Fruit fly (Drosophila melanogaster) whole organism, embryonic: ENCODE data around the gene Ppt2.

Source experiments
- CG10654 ChIP-seq: fragments of 200-800 bp; sonication (Bioruptor generic); optimal IDR thresholded peaks from 2 replicates; lab custom pipeline; 2016; ENCODE audit warnings: missing biosample characterization, missing genetic modification characterization
- CG11723 ChIP-seq: fragments of 200-800 bp; sonication (Bioruptor generic); optimal IDR thresholded peaks from 2 replicates; lab custom pipeline; 2017; ENCODE audit warnings: missing biosample characterization, mild to moderate bottlenecking, missing genetic modification characterization
- CG12942 ChIP-seq: fragments of 200-800 bp; sonication (Bioruptor generic); optimal IDR thresholded peaks from 3 replicates; lab custom pipeline; 2016; ENCODE audit warnings: missing biosample characterization, missing genetic modification characterization
- CG13123 ChIP-seq: fragments of 200-800 bp; sonication (Bioruptor generic); optimal IDR thresholded peaks from 2 replicates; lab custom pipeline; 2016; ENCODE audit warnings: missing biosample characterization, missing genetic modification characterization
- CG13296 ChIP-seq: fragments of 200-800 bp; sonication (Bioruptor generic); optimal IDR thresholded peaks from 3 replicates; lab custom pipeline; 2018; ENCODE audit warnings: missing biosample characterization, mild to moderate bottlenecking, missing genetic modification characterization
- CG14014 ChIP-seq: fragments of 200-800 bp; sonication (Bioruptor generic); IDR thresholded peaks from 2 replicates; pipeline ENCODE4 v1.3.6; 2022; ENCODE audit warnings: missing biosample characterization, missing genetic modification characterization
- CG14965 ChIP-seq: fragments of 200-800 bp; sonication (Bioruptor generic); optimal IDR thresholded peaks from 2 replicates; lab custom pipeline; 2016; ENCODE audit warnings: missing biosample characterization, missing genetic modification characterization, borderline replicate concordance
- CG1603 ChIP-seq: fragments of 200-800 bp; sonication (Bioruptor generic); optimal IDR thresholded peaks from 2 replicates; lab custom pipeline; 2019; ENCODE audit warnings: missing biosample characterization, mild to moderate bottlenecking, missing genetic modification characterization, moderate library complexity
- CG18011 ChIP-seq: fragments of 200-800 bp; sonication (Bioruptor generic); optimal IDR thresholded peaks from 2 replicates; lab custom pipeline; 2017; ENCODE audit warnings: missing biosample characterization, missing genetic modification characterization, mild to moderate bottlenecking, moderate library complexity, missing genotype
- CG30403 ChIP-seq: fragments of 200-800 bp; sonication (Bioruptor generic); optimal IDR thresholded peaks from 3 replicates; lab custom pipeline; 2016; ENCODE audit warnings: missing biosample characterization, missing genetic modification characterization
- CG3065 ChIP-seq: fragments of 200-800 bp; sonication (Bioruptor generic); optimal IDR thresholded peaks from 2 replicates; lab custom pipeline; 2016; ENCODE audit warnings: missing biosample characterization, missing genetic modification characterization
- CG42726 ChIP-seq: fragments of 200-800 bp; sonication (Bioruptor generic); IDR thresholded peaks from 2 replicates; pipeline ENCODE4 v1.3.6; 2022; ENCODE audit warnings: missing biosample characterization, missing genetic modification characterization; ENCODE audit not compliant: partially characterized antibody
- CG4424 ChIP-seq: fragments of 200-800 bp; sonication (Bioruptor generic); optimal IDR thresholded peaks from 3 replicates; lab custom pipeline; 2016; ENCODE audit warnings: missing biosample characterization, missing genetic modification characterization
- CG4854 ChIP-seq: fragments of 200-800 bp; sonication (Bioruptor generic); optimal IDR thresholded peaks from 2 replicates; lab custom pipeline; 2016; ENCODE audit warnings: missing biosample characterization, missing genetic modification characterization, inconsistent platforms
- CG6254 ChIP-seq: fragments of 200-800 bp; sonication (Bioruptor generic); optimal IDR thresholded peaks from 3 replicates; lab custom pipeline; 2017; ENCODE audit warnings: mild to moderate bottlenecking, missing biosample characterization, missing genetic modification reagents, missing genetic modification characterization
- CG6683 ChIP-seq: fragments of 200-800 bp; sonication (Bioruptor generic); optimal IDR thresholded peaks from 2 replicates; lab custom pipeline; 2017; ENCODE audit warnings: missing biosample characterization, mild to moderate bottlenecking, missing genetic modification characterization, missing genetic modification reagents
- CG7556 ChIP-seq: fragments of 200-800 bp; sonication (Bioruptor generic); optimal IDR thresholded peaks from 2 replicates; lab custom pipeline; 2017; ENCODE audit warnings: missing biosample characterization, mild to moderate bottlenecking, missing genetic modification characterization
- CG7839 ChIP-seq: fragments of 200-800 bp; sonication (Bioruptor generic); optimal IDR thresholded peaks from 3 replicates; lab custom pipeline; 2018; ENCODE audit warnings: missing biosample characterization, mild to moderate bottlenecking, missing genetic modification characterization, moderate library complexity
- CG7987 ChIP-seq: fragments of 200-800 bp; sonication (Bioruptor generic); optimal IDR thresholded peaks from 2 replicates; lab custom pipeline; 2018; ENCODE audit warnings: missing biosample characterization, mild to moderate bottlenecking, missing genetic modification characterization, moderate library complexity
- CG8089 ChIP-seq: fragments of 200-800 bp; sonication (Bioruptor generic); optimal IDR thresholded peaks from 3 replicates; lab custom pipeline; 2016; ENCODE audit warnings: missing biosample characterization, missing genetic modification characterization
- CG9876 ChIP-seq: fragments of 200-800 bp; sonication (Bioruptor generic); optimal IDR thresholded peaks from 2 replicates; lab custom pipeline; 2016; ENCODE audit warnings: missing biosample characterization, missing genetic modification characterization
- Dp ChIP-seq: fragments of 200-800 bp; sonication (Bioruptor generic); optimal IDR thresholded peaks from 2 replicates; lab custom pipeline; 2018; ENCODE audit warnings: missing biosample characterization, mild to moderate bottlenecking, missing genetic modification characterization, moderate library complexity
- Drgx ChIP-seq: fragments of 200-800 bp; sonication (Bioruptor generic); IDR thresholded peaks from 2 replicates; pipeline ENCODE4 v1.3.6; 2022; ENCODE audit warnings: missing biosample characterization, missing genetic modification characterization
- H2.0 ChIP-seq: fragments of 200-800 bp; sonication (Bioruptor generic); IDR thresholded peaks from 2 replicates; pipeline ENCODE4 v1.3.6; 2022; ENCODE audit warnings: missing biosample characterization, missing genetic modification characterization
- Hmx ChIP-seq: fragments of 200-800 bp; sonication (Bioruptor generic); optimal IDR thresholded peaks from 2 replicates; lab custom pipeline; 2016; ENCODE audit warnings: missing biosample characterization, missing genetic modification characterization
- Hr78 ChIP-seq, 2 experiments: fragments of 200-800 bp in 1 of 2; fragments of >200 bp in 1 of 2; sonication (Bioruptor generic) in 1 of 2; optimal IDR thresholded peaks; 2 replicates each; lab custom pipeline; 2017 to 2019; ENCODE audit warnings: missing biosample characterization in 2 of 2, missing genetic modification characterization in 2 of 2, mild to moderate bottlenecking in 1 of 2, moderate library complexity in 1 of 2
- Lim3 ChIP-seq: fragments of 200-800 bp; sonication (Bioruptor generic); IDR thresholded peaks from 2 replicates; pipeline ENCODE4 v1.3.6; 2022; ENCODE audit warnings: missing biosample characterization, missing genetic modification characterization
- Med ChIP-seq: fragments of 200-800 bp; sonication (Bioruptor generic); peaks from one replicate; lab custom pipeline; 2016; ENCODE audit warnings: missing biosample characterization, missing genetic modification characterization, mild to moderate bottlenecking, inconsistent platforms, moderate library complexity
- Mrtf ChIP-seq: fragments of 200-800 bp; sonication (Bioruptor generic); IDR thresholded peaks from 3 replicates; pipeline ENCODE4 v1.3.6; 2022; ENCODE audit warnings: missing biosample characterization, missing genetic modification characterization
- NFAT ChIP-seq: fragments of 200-800 bp; sonication (Bioruptor generic); IDR thresholded peaks from 2 replicates; pipeline ENCODE4 v1.3.6; 2022; ENCODE audit warnings: missing biosample characterization, missing genetic modification characterization
- ab ChIP-seq: fragments of 200-800 bp; sonication (Bioruptor generic); optimal IDR thresholded peaks from 2 replicates; lab custom pipeline; 2016; ENCODE audit warnings: missing biosample characterization, missing genetic modification characterization
- bbx ChIP-seq: fragments of 200-800 bp; sonication (Bioruptor generic); IDR thresholded peaks from 2 replicates; pipeline ENCODE4 v1.3.6; 2022; ENCODE audit warnings: missing biosample characterization, missing genetic modification characterization; ENCODE audit not compliant: partially characterized antibody
- bigmax ChIP-seq: fragments of 200-800 bp; sonication (Bioruptor generic); optimal IDR thresholded peaks from 2 replicates; lab custom pipeline; 2018; ENCODE audit warnings: missing biosample characterization, mild to moderate bottlenecking, missing genetic modification characterization
- cad ChIP-seq: fragments of >200 bp; optimal IDR thresholded peaks from 2 replicates; lab custom pipeline; 2017; ENCODE audit warnings: missing biosample characterization, missing genetic modification characterization
- chm ChIP-seq: fragments of 200-800 bp; sonication (Bioruptor generic); IDR thresholded peaks from 2 replicates; pipeline ENCODE4 v1.3.6; 2022; ENCODE audit warnings: missing biosample characterization, missing genetic modification characterization
- crol ChIP-seq: fragments of 200-800 bp; sonication (Bioruptor generic); IDR thresholded peaks from 2 replicates; pipeline ENCODE4 v1.3.6; 2022; ENCODE audit warnings: missing biosample characterization, missing genetic modification characterization
- dimm ChIP-seq: fragments of 200-800 bp; sonication (Bioruptor generic); IDR thresholded peaks from 2 replicates; pipeline ENCODE4 v1.3.6; 2022; ENCODE audit warnings: missing biosample characterization, missing genetic modification characterization
- dmrt99B ChIP-seq: fragments of 200-800 bp; sonication (Bioruptor generic); optimal IDR thresholded peaks from 2 replicates; lab custom pipeline; 2018; ENCODE audit warnings: missing biosample characterization, mild to moderate bottlenecking, missing genetic modification characterization, moderate library complexity
- dysf ChIP-seq: fragments of 200-800 bp; sonication (Bioruptor generic); IDR thresholded peaks from 3 replicates; pipeline ENCODE4 v1.3.6; 2022; ENCODE audit warnings: missing biosample characterization, missing genetic modification characterization
- ems ChIP-seq: fragments of 200-800 bp; sonication (Bioruptor generic); optimal IDR thresholded peaks from 3 replicates; lab custom pipeline; 2016; ENCODE audit warnings: missing biosample characterization, missing genetic modification characterization
- en ChIP-seq: fragments of 200-800 bp; sonication (Bioruptor generic); optimal IDR thresholded peaks from 2 replicates; lab custom pipeline; 2016; ENCODE audit warnings: missing biosample characterization, missing genetic modification characterization
- exex ChIP-seq: fragments of 200-800 bp; sonication (Bioruptor generic); optimal IDR thresholded peaks from 4 replicates; lab custom pipeline; 2018; ENCODE audit warnings: missing biosample characterization, mild to moderate bottlenecking, missing genetic modification characterization, moderate library complexity
- gsb-n ChIP-seq: fragments of 200-800 bp; sonication (Bioruptor generic); optimal IDR thresholded peaks from 3 replicates; lab custom pipeline; 2018; ENCODE audit warnings: missing biosample characterization, mild to moderate bottlenecking, missing genetic modification characterization
- klu ChIP-seq: fragments of 200-800 bp; sonication (Bioruptor generic); IDR thresholded peaks from 2 replicates; pipeline ENCODE4 v1.3.6; 2022; ENCODE audit warnings: missing biosample characterization, missing genetic modification characterization
- lola ChIP-seq, 3 experiments: fragments of >200 bp in 2 of 3; fragments of 200-800 bp in 1 of 3; sonication (Bioruptor generic) in 1 of 3; optimal IDR thresholded peaks; 2 replicates each; lab custom pipeline; 2017 to 2019; ENCODE audit warnings: missing biosample characterization in 3 of 3, missing genetic modification characterization in 3 of 3, mild to moderate bottlenecking in 1 of 3, moderate library complexity in 1 of 3
- maf-S ChIP-seq: fragments of 200-800 bp; sonication (Bioruptor generic); optimal IDR thresholded peaks from 2 replicates; lab custom pipeline; 2016; ENCODE audit warnings: missing biosample characterization, missing genetic modification characterization
- oc ChIP-seq: fragments of 200-800 bp; sonication (Bioruptor generic); optimal IDR thresholded peaks from 2 replicates; lab custom pipeline; 2018; ENCODE audit warnings: missing biosample characterization, mild to moderate bottlenecking, missing genetic modification characterization, moderate library complexity
- peb ChIP-seq: fragments of 200-800 bp; sonication (Bioruptor generic); IDR thresholded peaks from 2 replicates; pipeline ENCODE4 v1.3.6; 2022; ENCODE audit warnings: missing biosample characterization, missing genetic modification characterization
- sim ChIP-seq: fragments of 200-800 bp; sonication (Bioruptor generic); IDR thresholded peaks from 2 replicates; pipeline ENCODE4 v1.3.6; 2022; ENCODE audit warnings: missing biosample characterization, missing genetic modification characterization
- so ChIP-seq: fragments of 200-800 bp; sonication (Bioruptor generic); IDR thresholded peaks from 3 replicates; pipeline ENCODE4 v1.3.6; 2022; ENCODE audit warnings: missing biosample characterization, missing genetic modification characterization
- stwl ChIP-seq: fragments of 200-800 bp; sonication (Bioruptor generic); optimal IDR thresholded peaks from 3 replicates; lab custom pipeline; 2018; ENCODE audit warnings: missing biosample characterization, mild to moderate bottlenecking, missing genetic modification characterization, moderate library complexity

Gene Ppt2

DNA sequence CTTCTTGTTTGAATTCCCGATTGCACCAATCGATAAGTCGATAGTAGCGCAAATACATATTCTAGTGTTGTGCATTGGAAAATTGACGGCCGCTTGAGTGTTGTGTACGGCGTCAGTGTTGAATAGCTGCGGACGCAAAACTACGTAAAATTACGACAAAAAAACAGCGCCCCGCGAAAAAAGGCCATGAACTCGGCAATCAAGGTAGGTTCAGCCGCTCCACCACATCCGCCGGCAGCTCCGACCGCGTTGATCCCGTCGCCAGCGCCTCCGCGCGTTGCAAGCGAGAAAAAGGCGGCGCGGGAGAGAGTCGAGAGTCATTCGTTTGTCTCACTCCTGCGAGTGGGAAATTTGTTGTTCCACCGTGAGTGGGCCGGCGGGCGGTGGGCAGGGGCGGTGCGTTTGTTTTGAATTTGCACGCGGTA, 2.2 kb upstream of the Ppt2 start, which contains the start of gene CG33695 (continued):
- TF ChIP-seq CG42726 (GFP tag; lab: Robert Waterston, UW) (no peak), CG6683 (GFP tag; lab: Kevin White, UChicago) (peak; percentile 45), CG14965 (GFP tag; lab: Kevin White, UChicago) (peak; percentile 1), CG9876 (GFP tag; lab: Kevin White, UChicago) (peak; percentile 42), CG10654 (GFP tag; lab: Kevin White, UChicago) (peak; percentile 47), dysf (GFP tag; lab: Robert Waterston, UW) (peak; percentile 53; the same call in 1 of the 3 replicates), Hr78 (GFP tag; optimal IDR thresholded peaks at IDR 0.05; lab: Kevin White, UChicago) (no peak), lola (GFP tag; optimal IDR thresholded peaks at IDR 0.05; lab: Kevin White, UChicago) (no peak), CG7987 (peak; percentile 50), CG13296 (GFP tag; lab: Kevin White, UChicago) (peak; percentile 12), so (GFP tag; lab: Robert Waterston, UW) (0 out of 3 replicates have a peak, but pooled peaks have one; percentile 12), CG11723 (GFP tag; lab: Kevin White, UChicago) (no peak), gsb-n (tag; lab: Kevin White, UChicago) (peak; percentile 4), NFAT (GFP tag; lab: Robert Waterston, UW) (peak; percentile 81; the same call in 1 of the 2 replicates), CG1603 (peak; percentile 67), exex (tag; lab: Kevin White, UChicago) (no peak), dmrt99B (tag; lab: Kevin White, UChicago) (no peak), Drgx (GFP tag; lab: Robert Waterston, UW) (no peak), CG12942 (peak; percentile 72), ab (GFP tag; lab: Kevin White, UChicago) (no peak), bigmax (GFP tag; lab: Kevin White, UChicago) (no peak), sim (GFP tag; lab: Robert Waterston, UW) (no peak), cad (GFP tag; lab: Kevin White, UChicago) (no peak), en (GFP tag; lab: Kevin White, UChicago) (peak; percentile 24), Hmx (GFP tag; lab: Kevin White, UChicago) (no peak), CG3065 (GFP tag; lab: Kevin White, UChicago) (peak; percentile 12), Mrtf (GFP tag; lab: Robert Waterston, UW) (no peak), CG13123 (no peak), CG8089 (GFP tag; lab: Kevin White, UChicago) (peak; percentile 29), peb (no peak), Med (GFP tag; lab: Kevin White, UChicago) (peak; percentile 98), chm (GFP tag; lab: Robert Waterston, UW) (peak; percentile 65; the same call in 1 of the 2 replicates), dimm (GFP tag; lab: Robert Waterston, UW) (no peak), H2.0 (peak; percentile 28; the same call in 1 of the 2 replicates), CG6254 (no peak), ems (GFP tag; lab: Kevin White, UChicago) (peak; percentile 84), CG7839 (tag; lab: Kevin White, UChicago) (no peak), Lim3 (no peak), maf-S (GFP tag; lab: Kevin White, UChicago) (peak; percentile 76), crol (GFP tag; lab: Robert Waterston, UW) (peak; percentile 91), oc (tag; lab: Kevin White, UChicago) (no peak), CG7556 (GFP tag; lab: Kevin White, UChicago) (peak; percentile 55), klu (GFP tag; lab: Robert Waterston, UW) (0 out of 2 replicates have a peak, but pooled peaks have one; percentile 17), CG4854 (peak; percentile 66), stwl (tag; lab: Kevin White, UChicago) (peak; percentile 100), CG30403 (peak; percentile 79), CG14014 (GFP tag; lab: Robert Waterston, UW) (peak; percentile 62), CG4424 (GFP tag; lab: Kevin White, UChicago) (peak; percentile 64), Dp (GFP tag; lab: Kevin White, UChicago) (peak; percentile 85), CG18011 (GFP tag; lab: Kevin White, UChicago) (peak; percentile 44), bbx (GFP tag; lab: Robert Waterston, UW) (peak; percentile 80)
